Worm (Caenorhabditis elegans) whole organism, early embryonic: ENCODE data around the gene rga-8.

Experiments
- B0310.2 ChIP-seq: sonication (generic microtip); optimal IDR thresholded peaks from 2 replicates; lab custom pipeline; 2016; ENCODE audit warnings: mild to moderate bottlenecking, missing genetic modification characterization, missing compliant biosample characterization
- F13C5.2 ChIP-seq: sonication (generic microtip); optimal IDR thresholded peaks from 2 replicates; lab custom pipeline; 2017; ENCODE audit warnings: mild to moderate bottlenecking, missing genetic modification characterization, inconsistent platforms, missing compliant biosample characterization
- aly-1 ChIP-seq: sonication (generic microtip); optimal IDR thresholded peaks from 2 replicates; lab custom pipeline; 2016; ENCODE audit warnings: missing genetic modification characterization, missing compliant biosample characterization
- ama-1 ChIP-seq: fragments of 150-350 bp; optimal IDR thresholded peaks from 2 replicates; lab custom pipeline; 2014
- ceh-13 ChIP-seq: fragments of 200-800 bp; sonication (Bioruptor generic); optimal IDR thresholded peaks from 2 replicates; lab custom pipeline; 2018; ENCODE audit warnings: mild to moderate bottlenecking, missing genetic modification characterization, missing compliant biosample characterization
- ceh-36 ChIP-seq: sonication (generic microtip); optimal IDR thresholded peaks from 2 replicates; lab custom pipeline; 2016; ENCODE audit warnings: missing genetic modification characterization, inconsistent platforms, missing compliant biosample characterization
- ets-7 ChIP-seq: sonication (generic microtip); optimal IDR thresholded peaks from 2 replicates; lab custom pipeline; 2016; ENCODE audit warnings: missing genotype, missing genetic modification characterization, missing compliant biosample characterization
- hmbx-1 ChIP-seq: sonication (generic microtip); optimal IDR thresholded peaks from 2 replicates; lab custom pipeline; 2016; ENCODE audit warnings: mild to moderate bottlenecking, missing genetic modification characterization, missing compliant biosample characterization
- hmg-4 ChIP-seq: fragments of 200-800 bp; sonication (Bioruptor generic); optimal IDR thresholded peaks from 2 replicates; lab custom pipeline; 2018; ENCODE audit warnings: mild to moderate bottlenecking, missing genetic modification characterization, missing compliant biosample characterization
- hnd-1 ChIP-seq: sonication (generic microtip); optimal IDR thresholded peaks from 2 replicates; lab custom pipeline; 2016; ENCODE audit warnings: missing genetic modification characterization, missing compliant biosample characterization
- pes-1 ChIP-seq: fragments of 200-800 bp; sonication (Bioruptor generic); IDR thresholded peaks from 2 replicates; pipeline ENCODE4 v1.3.6; 2022; ENCODE audit warnings: missing genetic modification reagents, missing genetic modification characterization, missing compliant biosample characterization
- scrt-1 ChIP-seq: fragments of 200-800 bp; sonication (Bioruptor generic); IDR thresholded peaks from 2 replicates; pipeline ENCODE4 v1.3.6; 2022; ENCODE audit warnings: missing genetic modification characterization, missing compliant biosample characterization
- sea-1 ChIP-seq: fragments of 200-800 bp; sonication (Bioruptor generic); conservative IDR thresholded peaks from 2 replicates; pipeline ENCODE4 v1.3.6; 2022; ENCODE audit warnings: missing genetic modification characterization, missing compliant biosample characterization
- tbx-11 ChIP-seq: fragments of 200-800 bp; sonication (Bioruptor generic); IDR thresholded peaks from 2 replicates; pipeline ENCODE4 v1.3.6; 2022; ENCODE audit warnings: missing genetic modification characterization, missing compliant biosample characterization
- tbx-37 ChIP-seq: fragments of 200-800 bp; sonication (Bioruptor generic); conservative IDR thresholded peaks from 2 replicates; pipeline ENCODE4 v1.3.6; 2022; ENCODE audit warnings: missing genetic modification reagents, missing genetic modification characterization, missing compliant biosample characterization
- tra-4 ChIP-seq: sonication (generic microtip); optimal IDR thresholded peaks from 2 replicates; lab custom pipeline; 2017; ENCODE audit warnings: missing genetic modification characterization, missing compliant biosample characterization

rga-8 gene

ce11 chrX:5243382-5243979 is 36.1 kb downstream of the rga-8 start, which contains the start of gene mtm-5:
TSS of gene mtm-5 (minus strand) at chrX:5243408.
- TF ChIP-seq ets-7 (tag; lab: Kevin White, UChicago) = no peak
- TF ChIP-seq aly-1 (tag; lab: Kevin White, UChicago) = no peak
- TF ChIP-seq tbx-11 = no peak
- TF ChIP-seq sea-1 (GFP tag; lab: Robert Waterston, UW) = no peak
- no peak for TF ChIP-seq ceh-13 (GFP tag; lab: Kevin White, UChicago)
- no peak for TF ChIP-seq tbx-37 (GFP tag; lab: Robert Waterston, UW)
- TF ChIP-seq F13C5.2 (tag; lab: Kevin White, UChicago) = no peak
- TF ChIP-seq B0310.2 = no peak

- TF ChIP-seq ceh-36 = no peak
- TF ChIP-seq ama-1 (lab: Kevin White, UChicago) = no peak
- TF ChIP-seq pes-1 (GFP tag; lab: Robert Waterston, UW) = no peak
- TF ChIP-seq tra-4 (tag; lab: Kevin White, UChicago) = no peak
- no peak for TF ChIP-seq tbx-11
- TF ChIP-seq F13C5.2 (tag; lab: Kevin White, UChicago) = no peak
- TF ChIP-seq hnd-1 (tag; lab: Kevin White, UChicago) = no peak
- no peak for TF ChIP-seq hmbx-1 (tag; lab: Kevin White, UChicago)
- no peak for TF ChIP-seq B0310.2
- TF ChIP-seq ets-7 (tag; lab: Kevin White, UChicago) = no peak
These were observed 41.3 kb downstream of the rga-8 start for ce11 chrX:5238246-5238645.

- TF ChIP-seq tbx-11 (no peak), ama-1 (lab: Kevin White, UChicago) (no peak), ceh-13 (GFP tag; lab: Kevin White, UChicago) (no peak), tra-4 (tag; lab: Kevin White, UChicago) (no peak), F13C5.2 (tag; lab: Kevin White, UChicago) (no peak), B0310.2 (no peak), tbx-37 (GFP tag; lab: Robert Waterston, UW) (no peak), pes-1 (GFP tag; lab: Robert Waterston, UW) (no peak), scrt-1 (no peak), hmg-4 (GFP tag; lab: Kevin White, UChicago) (no peak), ets-7 (tag; lab: Kevin White, UChicago) (no peak), ceh-36 (no peak), hmbx-1 (tag; lab: Kevin White, UChicago) (no peak)
These were observed 53.3 kb downstream of the rga-8 start, which contains the start of gene H28G03.3 for ce11 chrX:5226265-5226664. TSS of gene H28G03.3 (minus strand) at chrX:5226365.
